Worm (Caenorhabditis elegans) whole organism, L2 larva: ENCODE measurements around the gene ceh-23.

ENCODE experiments used
- R02D3.7 ChIP-seq: fragments of 150-350 bp; optimal IDR thresholded peaks from 2 replicates; lab custom pipeline; 2014; ENCODE audit warnings: missing biosample characterization, missing genetic modification characterization
- aly-2 ChIP-seq: fragments of 150-350 bp; optimal IDR thresholded peaks from 2 replicates; lab custom pipeline; 2014; ENCODE audit warnings: missing biosample characterization, missing genetic modification characterization
- crh-2 ChIP-seq: sonication (generic microtip); optimal IDR thresholded peaks from 2 replicates; lab custom pipeline; 2017; ENCODE audit warnings: missing biosample characterization, missing genetic modification characterization
- gmeb-1 ChIP-seq: fragments of 150-350 bp; optimal IDR thresholded peaks from 2 replicates; lab custom pipeline; 2014; ENCODE audit warnings: missing biosample characterization, missing genetic modification characterization
- lin-13 ChIP-seq: fragments of 150-350 bp; optimal IDR thresholded peaks from 2 replicates; lab custom pipeline; 2014; ENCODE audit warnings: missing biosample characterization, missing genetic modification reagents, missing genetic modification characterization
- lin-39 ChIP-seq: fragments of 150-350 bp; optimal IDR thresholded peaks from 2 replicates; lab custom pipeline; 2014; ENCODE audit warnings: missing biosample characterization, missing genetic modification reagents, missing genetic modification characterization
- lsy-2 ChIP-seq, 2 experiments: fragments of 150-350 bp in 1 of 2; sonication (generic microtip) in 1 of 2; optimal IDR thresholded peaks; 2 replicates each; lab custom pipeline; 2014 to 2017; ENCODE audit warnings: missing biosample characterization in 2 of 2, missing genetic modification characterization in 2 of 2
- sma-9 ChIP-seq, 2 experiments: fragments of 150-350 bp in 1 of 2; sonication (generic microtip) in 1 of 2; optimal IDR thresholded peaks; 2 replicates each; lab custom pipeline; 2014 to 2016; ENCODE audit warnings: missing genetic modification characterization in 2 of 2, mild to moderate bottlenecking in 1 of 2, missing biosample characterization in 1 of 2, missing compliant biosample characterization in 1 of 2, missing genetic modification reagents in 1 of 2, moderate library complexity in 1 of 2
- snpc-4 ChIP-seq: fragments of 150-350 bp; optimal IDR thresholded peaks from 2 replicates; lab custom pipeline; 2014; ENCODE audit warnings: missing biosample characterization, missing genetic modification characterization
- unc-55 ChIP-seq: fragments of 150-350 bp; sonication (generic microtip); optimal IDR thresholded peaks from 3 replicates; lab custom pipeline; 2014; ENCODE audit warnings: missing biosample characterization, missing genetic modification reagents, missing genetic modification characterization
- unc-62 ChIP-seq: fragments of 150-350 bp; optimal IDR thresholded peaks from 2 replicates; lab custom pipeline; 2014; ENCODE audit warnings: missing biosample characterization, missing genetic modification reagents, missing genetic modification characterization
- ztf-11 ChIP-seq: sonication (generic microtip); optimal IDR thresholded peaks from 2 replicates; lab custom pipeline; 2017; ENCODE audit warnings: missing biosample characterization, missing genetic modification characterization

ce11 chrIII:7889036-7889435 lies 49.6 kb downstream of the ceh-23 start:
- no peak for TF ChIP-seq lin-39
- no peak for TF ChIP-seq lin-13
- TF ChIP-seq lsy-2 (tag; optimal IDR thresholded peaks at IDR 0.05; lab: Kevin White, UChicago): no peak
- no peak for TF ChIP-seq R02D3.7 (tag; lab: Kevin White, UChicago)
- no peak for TF ChIP-seq sma-9 (GFP tag; optimal IDR thresholded peaks at IDR 0.05; lab: Kevin White, UChicago)
- no peak for TF ChIP-seq sma-9 (tag; optimal IDR thresholded peaks at IDR 0.05; lab: Kevin White, UChicago)
- TF ChIP-seq snpc-4 (tag; lab: Kevin White, UChicago): no peak
- no peak for TF ChIP-seq crh-2 (tag; lab: Kevin White, UChicago)
- no peak for TF ChIP-seq aly-2
- TF ChIP-seq gmeb-1 (tag; lab: Kevin White, UChicago): no peak
- TF ChIP-seq unc-62: no peak
- TF ChIP-seq ztf-11 (tag; lab: Kevin White, UChicago): no peak
- TF ChIP-seq unc-55 (GFP tag; lab: Kevin White, UChicago): no peak
